Fruit fly (Drosophila melanogaster): Measurements from ENCODE around the gene ATPsynE.

dm6 chr3R:14353733-14354152 lies 27.0 kb downstream of the ATPsynE start:
- no peak for TF ChIP-seq CTCF (optimal IDR thresholded peaks at IDR 0.05)
- no peak for TF ChIP-seq CG8478 (optimal IDR thresholded peaks at IDR 0.05)

All from S2 (cell line).